Fruit fly (Drosophila melanogaster): ENCODE data around the gene Aos1.

Aos1 gene

dm6 chr3R:12406235-12407196, 27.1 kb downstream of the Aos1 start, which contains the start of gene CG5167 (continued):
- no peak for TF ChIP-seq gfzf (GFP tag; optimal IDR thresholded peaks at IDR 0.05)
- peak; percentile 89 for TF ChIP-seq sens (GFP tag)
- no peak for TF ChIP-seq disco-r (GFP tag; optimal IDR thresholded peaks at IDR 0.05)
- TF ChIP-seq CG12391 (tag; optimal IDR thresholded peaks at IDR 0.05) = peak; percentile 72
- TF ChIP-seq Atf6 (GFP tag; IDR thresholded peaks at IDR 0.05) = no peak
- no peak for TF ChIP-seq CG6854 (GFP tag; optimal IDR thresholded peaks at IDR 0.05)
- TF ChIP-seq CG6272 (GFP tag; IDR thresholded peaks at IDR 0.05) = no peak
- no peak for TF ChIP-seq CG9932 (GFP tag; IDR thresholded peaks at IDR 0.05)
- no peak for TF ChIP-seq aop (GFP tag; IDR thresholded peaks at IDR 0.05)
- no peak for TF ChIP-seq salm (tag; optimal IDR thresholded peaks at IDR 0.05)
- TF ChIP-seq grau (tag; optimal IDR thresholded peaks at IDR 0.05) = peak; percentile 56
- TF ChIP-seq Ptx1 (GFP tag; IDR thresholded peaks at IDR 0.05) = no peak
- no peak for TF ChIP-seq CG3065 (GFP tag; optimal IDR thresholded peaks at IDR 0.05)
- no peak for TF ChIP-seq sisA (GFP tag; IDR thresholded peaks at IDR 0.05)
- no peak for TF ChIP-seq CG1832 (GFP tag; optimal IDR thresholded peaks at IDR 0.05)
- no peak for TF ChIP-seq vfl (GFP tag; optimal IDR thresholded peaks at IDR 0.05)
- peak; percentile 33 for TF ChIP-seq MESR4 (GFP tag; optimal IDR thresholded peaks at IDR 0.05)
- peak; percentile 12 for TF ChIP-seq lbe (GFP tag; optimal IDR thresholded peaks at IDR 0.05)
- no peak for TF ChIP-seq zfh1 (GFP tag; IDR thresholded peaks at IDR 0.05)
- no peak for TF ChIP-seq CG8281 (tag; optimal IDR thresholded peaks at IDR 0.05)
- TF ChIP-seq CG11456 (GFP tag; IDR thresholded peaks at IDR 0.05) = no peak
- no peak for TF ChIP-seq Taf1 (GFP tag; IDR thresholded peaks at IDR 0.05)
- no peak for TF ChIP-seq CG7963 (GFP tag; IDR thresholded peaks at IDR 0.05; ENCODE audit: partially characterized antibody)
- TF ChIP-seq GATAe (GFP tag; conservative IDR thresholded peaks at IDR 0.05) = no peak
- TF ChIP-seq CG6765 (GFP tag; optimal IDR thresholded peaks at IDR 0.05) = peak; percentile 44
- TF ChIP-seq CoRest (tag; optimal IDR thresholded peaks at IDR 0.05) = peak; percentile 45
- no peak for TF ChIP-seq CG8359 (GFP tag; optimal IDR thresholded peaks at IDR 0.05; ENCODE audit: borderline replicate concordance)
- TF ChIP-seq lab (GFP tag; optimal IDR thresholded peaks at IDR 0.05) = peak; percentile 54
- TF ChIP-seq CG4404 (GFP tag; IDR thresholded peaks at IDR 0.05) = no peak
- peak; percentile 70 for TF ChIP-seq unpg (GFP tag; optimal IDR thresholded peaks at IDR 0.05)
- no peak for TF ChIP-seq sna (GFP tag; IDR thresholded peaks at IDR 0.05; ENCODE audit: partially characterized antibody)
- no peak for TF ChIP-seq eve (GFP tag; optimal IDR thresholded peaks at IDR 0.05)
- peak; percentile 95 for TF ChIP-seq nom (GFP tag; optimal IDR thresholded peaks at IDR 0.05)
- peak; percentile 38 for TF ChIP-seq CG12155 (GFP tag; optimal IDR thresholded peaks at IDR 0.05)
- TF ChIP-seq E2f1 (GFP tag; IDR thresholded peaks at IDR 0.05) = no peak
- no peak for TF ChIP-seq Ets97D (GFP tag; optimal IDR thresholded peaks at IDR 0.05)
- TF ChIP-seq Doc2 (GFP tag; IDR thresholded peaks at IDR 0.05) = no peak
- TF ChIP-seq CG30020 (tag; optimal IDR thresholded peaks at IDR 0.05) = peak; percentile 5
- peak; percentile 5 for TF ChIP-seq pzg (GFP tag; optimal IDR thresholded peaks at IDR 0.05)
- no peak for TF ChIP-seq CG14441 (GFP tag; IDR thresholded peaks at IDR 0.05)
- TF ChIP-seq Hr51 (GFP tag; optimal IDR thresholded peaks at IDR 0.05) = peak in 1 of 2 experiments; percentile 48
- no peak for TF ChIP-seq NfI (GFP tag; optimal IDR thresholded peaks at IDR 0.05)
- no peak for TF ChIP-seq ro (GFP tag; IDR thresholded peaks at IDR 0.05)
- TF ChIP-seq Bgb (GFP tag; IDR thresholded peaks at IDR 0.05; ENCODE audit: partially characterized antibody) = no peak
- peak; percentile 43 for TF ChIP-seq Max (GFP tag; optimal IDR thresholded peaks at IDR 0.05)
- TF ChIP-seq Usf (GFP tag; optimal IDR thresholded peaks at IDR 0.05) = no peak
- TF ChIP-seq CG17912 (GFP tag; optimal IDR thresholded peaks at IDR 0.05) = no peak
- no peak for TF ChIP-seq CG11696 (GFP tag; IDR thresholded peaks at IDR 0.05)
- TF ChIP-seq CG6689 (GFP tag; IDR thresholded peaks at IDR 0.05) = no peak
